Fruit fly (Drosophila melanogaster) whole organism: ENCODE measurements around the gene aqz.

ENCODE experiments used
- CG8478 ChIP-seq: fragments of >200 bp; optimal IDR thresholded peaks from 2 replicates; lab custom pipeline; 2018; ENCODE audit warnings: inconsistent platforms
- EcR ChIP-seq, 2 experiments: fragments of >200 bp; optimal IDR thresholded peaks; 2 replicates each; lab custom pipeline; 2017; ENCODE audit warnings: missing biosample characterization in 2 of 2, missing genetic modification characterization in 2 of 2, missing genetic modification reagents in 2 of 2
- usp ChIP-seq: fragments of >200 bp; optimal IDR thresholded peaks from 2 replicates; lab custom pipeline; 2017; ENCODE audit warnings: missing biosample characterization, missing genetic modification characterization, mixed read lengths

- TF ChIP-seq usp (GFP tag; lab: Kevin White, UChicago) (no peak), CG8478 (lab: Kevin White, UChicago) (no peak), EcR (GFP tag; optimal IDR thresholded peaks at IDR 0.05; lab: Kevin White, UChicago) (no peak)
Measured at dm6 chr3R:8853197-8853596, 32.7 kb upstream of the aqz start.
